Fruit fly (Drosophila melanogaster): ENCODE measurements around the gene MED17.

MED17 gene

dm6 chr3R:18188702-18189125 lies at the start of gene MED17, which contains the start of gene CG12321:
TSS of gene MED17 (plus strand) at chr3R:18189072.
TSS of gene CG12321 (minus strand) at chr3R:18188707.
- TF ChIP-seq Dll (optimal IDR thresholded peaks at IDR 0.05) (no peak), usp (GFP tag; optimal IDR thresholded peaks at IDR 0.05) (no peak), psq (optimal IDR thresholded peaks at IDR 0.05) (no peak), CG8478 (optimal IDR thresholded peaks at IDR 0.05) (no peak), pan (optimal IDR thresholded peaks at IDR 0.05) (no peak), EcR (GFP tag; optimal IDR thresholded peaks at IDR 0.05) (no peak)

- TF ChIP-seq usp (GFP tag; optimal IDR thresholded peaks at IDR 0.05): no peak
- TF ChIP-seq Dll (optimal IDR thresholded peaks at IDR 0.05): no peak
- no peak for TF ChIP-seq CG8478 (optimal IDR thresholded peaks at IDR 0.05)
- TF ChIP-seq psq (optimal IDR thresholded peaks at IDR 0.05): no peak
- no peak for TF ChIP-seq pan (optimal IDR thresholded peaks at IDR 0.05)
- TF ChIP-seq EcR (GFP tag; optimal IDR thresholded peaks at IDR 0.05): no peak
Observed at dm6 chr3R:18144853-18145252, 44.0 kb upstream of the MED17 start.

dm6 chr3R:18146629-18147028 lies 42.2 kb upstream of the MED17 start:
- no peak for TF ChIP-seq EcR (GFP tag; optimal IDR thresholded peaks at IDR 0.05)
- no peak for TF ChIP-seq CG8478 (optimal IDR thresholded peaks at IDR 0.05)
- no peak for TF ChIP-seq Dll (optimal IDR thresholded peaks at IDR 0.05)
- no peak for TF ChIP-seq psq (optimal IDR thresholded peaks at IDR 0.05)
- no peak for TF ChIP-seq usp (GFP tag; optimal IDR thresholded peaks at IDR 0.05)
- TF ChIP-seq pan (optimal IDR thresholded peaks at IDR 0.05): no peak

- TF ChIP-seq usp (GFP tag; optimal IDR thresholded peaks at IDR 0.05) (no peak), psq (optimal IDR thresholded peaks at IDR 0.05) (no peak), pan (optimal IDR thresholded peaks at IDR 0.05) (no peak), CG8478 (optimal IDR thresholded peaks at IDR 0.05) (no peak), EcR (GFP tag; optimal IDR thresholded peaks at IDR 0.05) (no peak)
Observed at dm6 chr3R:18151820-18152219, 37.1 kb upstream of the MED17 start, which contains the start of gene CG14316. TSS of gene CG14316 (plus strand) at chr3R:18152120.

dm6 chr3R:18153698-18154097 lies 35.2 kb upstream of the MED17 start:
- TF ChIP-seq usp (GFP tag; optimal IDR thresholded peaks at IDR 0.05) (no peak), CG8478 (optimal IDR thresholded peaks at IDR 0.05) (no peak)

dm6 chr3R:18156608-18157007 lies 32.3 kb upstream of the MED17 start:
- no peak for TF ChIP-seq CG8478 (optimal IDR thresholded peaks at IDR 0.05)
- TF ChIP-seq pan (optimal IDR thresholded peaks at IDR 0.05): no peak
- no peak for TF ChIP-seq psq (optimal IDR thresholded peaks at IDR 0.05)
- no peak for TF ChIP-seq usp (GFP tag; optimal IDR thresholded peaks at IDR 0.05)

- TF ChIP-seq usp (GFP tag; optimal IDR thresholded peaks at IDR 0.05): no peak
- no peak for TF ChIP-seq EcR (GFP tag; optimal IDR thresholded peaks at IDR 0.05)
- no peak for TF ChIP-seq CG8478 (optimal IDR thresholded peaks at IDR 0.05)
- TF ChIP-seq pan (optimal IDR thresholded peaks at IDR 0.05): no peak
- no peak for TF ChIP-seq psq (optimal IDR thresholded peaks at IDR 0.05)
- no peak for TF ChIP-seq Dll (optimal IDR thresholded peaks at IDR 0.05)
Observed at dm6 chr3R:18157459-18157858, 31.4 kb upstream of the MED17 start.

dm6 chr3R:18158401-18158800 lies 30.5 kb upstream of the MED17 start, which contains the start of gene CG14315:
TSS of gene CG14315 (plus strand) at chr3R:18158701.
- TF ChIP-seq Dll (optimal IDR thresholded peaks at IDR 0.05) (no peak), CG8478 (optimal IDR thresholded peaks at IDR 0.05) (no peak)

dm6 chr3R:18160165-18160814 lies 28.6 kb upstream of the MED17 start:
- TF ChIP-seq usp (GFP tag; optimal IDR thresholded peaks at IDR 0.05) (no peak), CG8478 (optimal IDR thresholded peaks at IDR 0.05) (no peak)

dm6 chr3R:18164052-18164722 lies 24.7 kb upstream of the MED17 start, which contains the start of the genes CG7218 and Cbp20:
TSS of gene CG7218 (minus strand) at chr3R:18164397.
TSS of gene Cbp20 (plus strand) at chr3R:18164661.
- TF ChIP-seq pan (optimal IDR thresholded peaks at IDR 0.05) (no peak), usp (GFP tag; optimal IDR thresholded peaks at IDR 0.05) (no peak), CG8478 (optimal IDR thresholded peaks at IDR 0.05) (no peak), Dll (optimal IDR thresholded peaks at IDR 0.05) (no peak), psq (optimal IDR thresholded peaks at IDR 0.05) (no peak), EcR (GFP tag; optimal IDR thresholded peaks at IDR 0.05) (no peak)

- TF ChIP-seq EcR (GFP tag; optimal IDR thresholded peaks at IDR 0.05) (no peak), Dll (optimal IDR thresholded peaks at IDR 0.05) (no peak), pan (optimal IDR thresholded peaks at IDR 0.05) (no peak), usp (GFP tag; optimal IDR thresholded peaks at IDR 0.05) (no peak), psq (optimal IDR thresholded peaks at IDR 0.05) (no peak), CG8478 (optimal IDR thresholded peaks at IDR 0.05) (no peak)
Observed at dm6 chr3R:18166261-18166720, 22.6 kb upstream of the MED17 start.

- TF ChIP-seq pan (optimal IDR thresholded peaks at IDR 0.05): no peak
- TF ChIP-seq Dll (optimal IDR thresholded peaks at IDR 0.05): no peak
- no peak for TF ChIP-seq EcR (GFP tag; optimal IDR thresholded peaks at IDR 0.05)
- no peak for TF ChIP-seq CG8478 (optimal IDR thresholded peaks at IDR 0.05)
- no peak for TF ChIP-seq usp (GFP tag; optimal IDR thresholded peaks at IDR 0.05)
- TF ChIP-seq psq (optimal IDR thresholded peaks at IDR 0.05): no peak
Observed at dm6 chr3R:18167173-18167415, 21.8 kb upstream of the MED17 start, which contains the start of the genes CG7215 and Prx5. TSS of gene CG7215 (minus strand) at chr3R:18167273. TSS of gene Prx5 (minus strand) at chr3R:18167273.
